Fruit fly (Drosophila melanogaster) whole organism, wandering third instar larva: ENCODE data around the gene Cpr65Av.

Experiments
- CG32264 ChIP-seq: fragments of 200-800 bp; sonication (Bioruptor generic); optimal IDR thresholded peaks from 2 replicates; lab custom pipeline; 2016; ENCODE audit warnings: missing biosample characterization, missing genetic modification characterization
- Dif ChIP-seq: fragments of 200-275, 200-300 bp; sonication (Bioruptor generic); optimal IDR thresholded peaks from 2 replicates; lab custom pipeline; 2018; ENCODE audit warnings: missing biosample characterization, missing genetic modification characterization; ENCODE audit not compliant: partially characterized antibody
- Hnf4 ChIP-seq: fragments of 200-800 bp; sonication (Bioruptor generic); optimal IDR thresholded peaks from 2 replicates; lab custom pipeline; 2016; ENCODE audit warnings: missing biosample characterization, mild to moderate bottlenecking, missing genetic modification characterization
- Rel ChIP-seq, 2 experiments: fragments of 200-800 bp; sonication (Bioruptor generic) in 1 of 2; optimal IDR thresholded peaks; 2 replicates in 1 of 2; 3 replicates in 1 of 2; lab custom pipeline; 2016 to 2019; ENCODE audit warnings: mild to moderate bottlenecking in 2 of 2, missing biosample characterization in 2 of 2, missing genetic modification characterization in 2 of 2, moderate library complexity in 1 of 2
- Vsx2 ChIP-seq: fragments of 200-300, 225-300 bp; sonication (Bioruptor generic); optimal IDR thresholded peaks from 2 replicates; lab custom pipeline; 2018; ENCODE audit warnings: missing biosample characterization, missing genetic modification characterization; ENCODE audit not compliant: partially characterized antibody
- br ChIP-seq: fragments of 200-800 bp; sonication (Bioruptor generic); optimal IDR thresholded peaks from 2 replicates; lab custom pipeline; 2016; ENCODE audit warnings: missing biosample characterization, missing genetic modification characterization
- dl ChIP-seq, 2 experiments: fragments of 175-275, 200-275 bp in 1 of 2; fragments of 200-275 bp in 1 of 2; sonication (Bioruptor generic); optimal IDR thresholded peaks; lab custom pipeline; 2018; ENCODE audit warnings: mild to moderate bottlenecking in 2 of 2, missing biosample characterization in 2 of 2, missing genetic modification characterization in 2 of 2, moderate library complexity in 2 of 2; ENCODE audit not compliant: partially characterized antibody in 2 of 2, insufficient read depth in 1 of 2
- fru ChIP-seq: fragments of 200-800 bp; sonication (Bioruptor generic); optimal IDR thresholded peaks from 3 replicates; lab custom pipeline; 2016; ENCODE audit warnings: missing biosample characterization, mild to moderate bottlenecking, missing genetic modification characterization
- psq ChIP-seq: fragments of 200-800 bp; sonication (Bioruptor generic); optimal IDR thresholded peaks from 3 replicates; lab custom pipeline; 2017; ENCODE audit warnings: missing biosample characterization, mild to moderate bottlenecking, missing genetic modification characterization, moderate library complexity
- rgr ChIP-seq: fragments of 200-800 bp; sonication (Bioruptor generic); optimal IDR thresholded peaks from 3 replicates; lab custom pipeline; 2016; ENCODE audit warnings: missing biosample characterization, mild to moderate bottlenecking, missing genetic modification characterization
- sage ChIP-seq: fragments of 200-800 bp; sonication (Bioruptor generic); optimal IDR thresholded peaks from 2 replicates; lab custom pipeline; 2016; ENCODE audit warnings: missing biosample characterization, mild to moderate bottlenecking, missing genetic modification characterization
- usp ChIP-seq: fragments of >200 bp; optimal IDR thresholded peaks from 2 replicates; lab custom pipeline; 2017; ENCODE audit warnings: missing biosample characterization, missing genetic modification characterization
- woc ChIP-seq: sonication (Bioruptor generic); optimal IDR thresholded peaks from 2 replicates; lab custom pipeline; 2016; ENCODE audit warnings: missing biosample characterization, mild to moderate bottlenecking, missing genetic modification characterization

DNA sequence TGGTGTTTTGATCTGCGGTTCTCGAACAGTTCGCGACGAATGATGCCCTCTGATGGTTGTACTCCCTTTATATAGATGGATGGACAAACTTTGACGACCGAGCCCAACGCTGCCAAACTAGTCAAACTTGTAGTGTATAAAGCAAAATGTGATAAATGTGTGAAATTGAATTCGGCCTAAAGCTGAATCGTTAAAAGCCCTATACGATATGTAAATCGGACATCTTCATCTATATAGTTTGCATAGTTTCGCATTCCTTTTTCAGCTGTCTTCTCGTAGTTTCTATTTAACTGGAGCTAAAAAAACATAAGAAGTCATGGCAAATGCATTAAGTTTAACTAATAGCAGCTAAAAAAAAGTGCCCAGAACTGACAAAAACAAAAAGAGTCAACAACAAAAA, 6.2 kb downstream of the Cpr65Av start, which contains the start of gene Lcp65Ag2:
- TF ChIP-seq br (GFP tag; lab: Kevin White, UChicago): no peak
- no peak for TF ChIP-seq rgr
- TF ChIP-seq Dif (GFP tag; lab: Kevin White, UChicago): no peak
- no peak for TF ChIP-seq CG32264 (GFP tag; lab: Kevin White, UChicago)
- no peak for TF ChIP-seq Hnf4 (GFP tag; lab: Kevin White, UChicago)
- TF ChIP-seq woc: no peak
- no peak for TF ChIP-seq Vsx2 (GFP tag; lab: Kevin White, UChicago)
- no peak for TF ChIP-seq dl (GFP tag; optimal IDR thresholded peaks at IDR 0.05; lab: Kevin White, UChicago; ENCODE audit: insufficient read depth in 1 of 2, partially characterized antibody in 2 of 2)
- TF ChIP-seq usp (GFP tag; lab: Kevin White, UChicago): no peak
- no peak for TF ChIP-seq sage (GFP tag; lab: Kevin White, UChicago)
- TF ChIP-seq fru (GFP tag; lab: Kevin White, UChicago): no peak
- no peak for TF ChIP-seq psq (GFP tag; lab: Kevin White, UChicago)
- TF ChIP-seq Rel (GFP tag; optimal IDR thresholded peaks at IDR 0.05; lab: Kevin White, UChicago): no peak
- TF ChIP-seq Rel (tag; optimal IDR thresholded peaks at IDR 0.05; lab: Kevin White, UChicago): no peak
